Worm (Caenorhabditis elegans): Measurements from ENCODE around the gene bbs-4.

bbs-4 gene

ce11 chrIII:9612097-9612496 lies at the start of gene bbs-4:
TSS of gene bbs-4 (minus strand) at chrIII:9612197.
- no peak for TF ChIP-seq ceh-13 (GFP tag; optimal IDR thresholded peaks at IDR 0.05)
- TF ChIP-seq hmg-4 (GFP tag; optimal IDR thresholded peaks at IDR 0.05) = no peak
- no peak for TF ChIP-seq flt-1 (GFP tag; IDR thresholded peaks at IDR 0.05)
- no peak for TF ChIP-seq ama-1 (optimal IDR thresholded peaks at IDR 0.05)
- TF ChIP-seq B0310.2 (tag; optimal IDR thresholded peaks at IDR 0.05) = no peak

ce11 chrIII:9661119-9661518 lies 49.1 kb upstream of the bbs-4 start:
- no peak for TF ChIP-seq aly-1 (tag; optimal IDR thresholded peaks at IDR 0.05)

- TF ChIP-seq flt-1 (GFP tag; IDR thresholded peaks at IDR 0.05) (no peak), hmbx-1 (tag; optimal IDR thresholded peaks at IDR 0.05) (no peak), aly-1 (tag; optimal IDR thresholded peaks at IDR 0.05) (no peak), ceh-36 (tag; optimal IDR thresholded peaks at IDR 0.05) (peak; percentile 37), scrt-1 (GFP tag; IDR thresholded peaks at IDR 0.05) (no peak), pes-1 (GFP tag; IDR thresholded peaks at IDR 0.05) (no peak)
Measured at ce11 chrIII:9658569-9658968, 46.6 kb upstream of the bbs-4 start.

ce11 chrIII:9655802-9656201 lies 43.8 kb upstream of the bbs-4 start, which contains the start of gene C15H7.4:
TSS of gene C15H7.4 (minus strand) at chrIII:9655902.
- TF ChIP-seq sea-1 (GFP tag; conservative IDR thresholded peaks at IDR 0.05) = no peak
- no peak for TF ChIP-seq hnd-1 (tag; optimal IDR thresholded peaks at IDR 0.05)

ce11 chrIII:9651871-9652270 lies 39.9 kb upstream of the bbs-4 start, which contains the start of gene C15H7.3:
TSS of gene C15H7.3 (minus strand) at chrIII:9651971.
- no peak for TF ChIP-seq F13C5.2 (tag; optimal IDR thresholded peaks at IDR 0.05)
- no peak for TF ChIP-seq ceh-13 (GFP tag; optimal IDR thresholded peaks at IDR 0.05)
- TF ChIP-seq pes-1 (GFP tag; IDR thresholded peaks at IDR 0.05) = no peak
- no peak for TF ChIP-seq B0310.2 (tag; optimal IDR thresholded peaks at IDR 0.05)
- TF ChIP-seq flt-1 (GFP tag; IDR thresholded peaks at IDR 0.05) = no peak
- TF ChIP-seq hmg-4 (GFP tag; optimal IDR thresholded peaks at IDR 0.05) = no peak
- no peak for TF ChIP-seq tbx-11 (GFP tag; IDR thresholded peaks at IDR 0.05)
- no peak for TF ChIP-seq ets-7 (tag; optimal IDR thresholded peaks at IDR 0.05)
- TF ChIP-seq aly-1 (tag; optimal IDR thresholded peaks at IDR 0.05) = no peak
- TF ChIP-seq hnd-1 (tag; optimal IDR thresholded peaks at IDR 0.05) = no peak
- no peak for TF ChIP-seq ama-1 (optimal IDR thresholded peaks at IDR 0.05)
- no peak for TF ChIP-seq ceh-36 (tag; optimal IDR thresholded peaks at IDR 0.05)
- no peak for TF ChIP-seq tbx-37 (GFP tag; conservative IDR thresholded peaks at IDR 0.05)
- TF ChIP-seq hmbx-1 (tag; optimal IDR thresholded peaks at IDR 0.05) = no peak
- TF ChIP-seq tra-4 (tag; optimal IDR thresholded peaks at IDR 0.05) = no peak
- no peak for TF ChIP-seq scrt-1 (GFP tag; IDR thresholded peaks at IDR 0.05)

ce11 chrIII:9646440-9647021 lies 34.5 kb upstream of the bbs-4 start:
- TF ChIP-seq scrt-1 (GFP tag; IDR thresholded peaks at IDR 0.05) (no peak), ets-7 (tag; optimal IDR thresholded peaks at IDR 0.05) (no peak), hnd-1 (tag; optimal IDR thresholded peaks at IDR 0.05) (no peak), hmg-4 (GFP tag; optimal IDR thresholded peaks at IDR 0.05) (no peak), aly-1 (tag; optimal IDR thresholded peaks at IDR 0.05) (no peak), ceh-36 (tag; optimal IDR thresholded peaks at IDR 0.05) (no peak), ama-1 (optimal IDR thresholded peaks at IDR 0.05) (no peak), B0310.2 (tag; optimal IDR thresholded peaks at IDR 0.05) (no peak), hmbx-1 (tag; optimal IDR thresholded peaks at IDR 0.05) (no peak), tra-4 (tag; optimal IDR thresholded peaks at IDR 0.05) (no peak), ceh-13 (GFP tag; optimal IDR thresholded peaks at IDR 0.05) (no peak), sea-1 (GFP tag; conservative IDR thresholded peaks at IDR 0.05) (no peak)

- no peak for TF ChIP-seq tbx-37 (GFP tag; conservative IDR thresholded peaks at IDR 0.05)
- TF ChIP-seq hnd-1 (tag; optimal IDR thresholded peaks at IDR 0.05) = no peak
- no peak for TF ChIP-seq tra-4 (tag; optimal IDR thresholded peaks at IDR 0.05)
- no peak for TF ChIP-seq ceh-36 (tag; optimal IDR thresholded peaks at IDR 0.05)
- TF ChIP-seq flt-1 (GFP tag; IDR thresholded peaks at IDR 0.05) = no peak
- TF ChIP-seq hmbx-1 (tag; optimal IDR thresholded peaks at IDR 0.05) = no peak
- no peak for TF ChIP-seq F13C5.2 (tag; optimal IDR thresholded peaks at IDR 0.05)
Measured at ce11 chrIII:9645099-9645498, 33.1 kb upstream of the bbs-4 start.

- TF ChIP-seq hmg-4 (GFP tag; optimal IDR thresholded peaks at IDR 0.05) = peak; percentile 6
- TF ChIP-seq tbx-11 (GFP tag; IDR thresholded peaks at IDR 0.05) = no peak
Measured at ce11 chrIII:9642110-9642509, 30.1 kb upstream of the bbs-4 start.

- no peak for TF ChIP-seq ets-7 (tag; optimal IDR thresholded peaks at IDR 0.05)
- TF ChIP-seq flt-1 (GFP tag; IDR thresholded peaks at IDR 0.05) = no peak
- TF ChIP-seq sea-1 (GFP tag; conservative IDR thresholded peaks at IDR 0.05) = no peak
- TF ChIP-seq tbx-37 (GFP tag; conservative IDR thresholded peaks at IDR 0.05) = no peak
- no peak for TF ChIP-seq hmbx-1 (tag; optimal IDR thresholded peaks at IDR 0.05)
- no peak for TF ChIP-seq ama-1 (optimal IDR thresholded peaks at IDR 0.05)
Measured at ce11 chrIII:9639281-9640050, 27.5 kb upstream of the bbs-4 start.

Data from whole organism, early embryonic.